Worm (Caenorhabditis elegans) whole organism, late embryonic: Measurements from ENCODE around the gene M05D6.9.

Experiments used
- K02D7.2 ChIP-seq: sonication (generic microtip); optimal IDR thresholded peaks from 2 replicates; lab custom pipeline; 2017; ENCODE audit warnings: mild to moderate bottlenecking, missing genetic modification characterization, missing compliant biosample characterization
- ama-1 ChIP-seq: fragments of 150-350 bp; optimal IDR thresholded peaks from 2 replicates; lab custom pipeline; 2014
- ceh-34 ChIP-seq: sonication (generic microtip); optimal IDR thresholded peaks from 2 replicates; lab custom pipeline; 2016; ENCODE audit warnings: mild to moderate bottlenecking, missing genetic modification characterization, missing compliant biosample characterization
- fax-1 ChIP-seq: sonication (generic microtip); optimal IDR thresholded peaks from 2 replicates; lab custom pipeline; 2016; ENCODE audit warnings: missing genotype, missing genetic modification characterization, missing compliant biosample characterization
- hlh-6 ChIP-seq: sonication (generic microtip); optimal IDR thresholded peaks from 2 replicates; lab custom pipeline; 2016; ENCODE audit warnings: missing genotype, missing genetic modification characterization, missing compliant biosample characterization
- lin-11 ChIP-seq: fragments of 200-800 bp; sonication (Bioruptor generic); optimal IDR thresholded peaks from 2 replicates; lab custom pipeline; 2018; ENCODE audit warnings: mild to moderate bottlenecking, missing genetic modification characterization, missing compliant biosample characterization
- madf-2 ChIP-seq: sonication (generic microtip); optimal IDR thresholded peaks from 2 replicates; lab custom pipeline; 2017; ENCODE audit warnings: missing genetic modification characterization, missing compliant biosample characterization
- odd-2 ChIP-seq: sonication (generic microtip); optimal IDR thresholded peaks from 2 replicates; lab custom pipeline; 2017; ENCODE audit warnings: antibody characterized with exemption, mild to moderate bottlenecking, missing genetic modification characterization, missing compliant biosample characterization
- pag-3 ChIP-seq: sonication (generic microtip); optimal IDR thresholded peaks from 2 replicates; lab custom pipeline; 2016; ENCODE audit warnings: missing compliant biosample characterization, missing genetic modification characterization, borderline replicate concordance
- pat-9 ChIP-seq: fragments of 200-800 bp; sonication (Bioruptor generic); optimal IDR thresholded peaks from 2 replicates; lab custom pipeline; 2018; ENCODE audit warnings: mild to moderate bottlenecking, missing genetic modification characterization, moderate library complexity, missing compliant biosample characterization
- pha-4 ChIP-seq: fragments of 150-350 bp; optimal IDR thresholded peaks from 2 replicates; lab custom pipeline; 2018; ENCODE audit warnings: missing biosample characterization, missing genetic modification reagents, missing genetic modification characterization
- pqm-1 ChIP-seq: sonication (generic microtip); optimal IDR thresholded peaks from 2 replicates; lab custom pipeline; 2016; ENCODE audit warnings: missing genetic modification characterization, missing compliant biosample characterization
- syd-9 ChIP-seq: sonication (generic microtip); optimal IDR thresholded peaks from 2 replicates; lab custom pipeline; 2016; ENCODE audit warnings: mild to moderate bottlenecking, missing genetic modification characterization, moderate library complexity, missing compliant biosample characterization
- tbx-2 ChIP-seq: sonication (generic microtip); optimal IDR thresholded peaks from 2 replicates; lab custom pipeline; 2016; ENCODE audit warnings: missing genetic modification characterization, missing compliant biosample characterization

ce11 chrII:8494228-8494717, at the start of gene M05D6.9:
- TF ChIP-seq madf-2 (tag; lab: Kevin White, UChicago): no peak
- no peak for TF ChIP-seq fax-1 (tag; lab: Kevin White, UChicago)
- TF ChIP-seq ceh-34: no peak
- TF ChIP-seq pat-9: no peak
- no peak for TF ChIP-seq hlh-6 (tag; lab: Kevin White, UChicago)
- no peak for TF ChIP-seq pqm-1 (tag; lab: Kevin White, UChicago)
- TF ChIP-seq K02D7.2 (tag; lab: Kevin White, UChicago): no peak
- TF ChIP-seq pha-4 (tag; lab: Kevin White, UChicago): no peak
- TF ChIP-seq tbx-2 (tag; lab: Kevin White, UChicago): no peak
- TF ChIP-seq lin-11: no peak
- TF ChIP-seq pag-3 (tag; lab: Kevin White, UChicago): no peak
- no peak for TF ChIP-seq ama-1
- TF ChIP-seq odd-2 (tag; lab: Kevin White, UChicago): no peak
- no peak for TF ChIP-seq syd-9 (tag; lab: Kevin White, UChicago)
